Fruit fly (Drosophila melanogaster) whole organism, embryonic: Measurements from ENCODE around the gene CG9961.
A peak's percentile ranks its signal among the peaks of the same experiment; 100 is the strongest.

Experiments used
- Adf1 ChIP-seq: fragments of 200-800 bp; sonication (Bioruptor generic); IDR thresholded peaks from 2 replicates; pipeline ENCODE4 v1.3.6; 2022; ENCODE audit warnings: missing biosample characterization, missing genetic modification characterization
- Asciz ChIP-seq: fragments of 200-800 bp; sonication (Bioruptor generic); optimal IDR thresholded peaks from 2 replicates; lab custom pipeline; 2017; ENCODE audit warnings: missing biosample characterization, mild to moderate bottlenecking, missing genetic modification characterization, missing genetic modification reagents
- Bdp1 ChIP-seq: fragments of 200-800 bp; sonication (Bioruptor generic); optimal IDR thresholded peaks from 3 replicates; lab custom pipeline; 2016; ENCODE audit warnings: missing biosample characterization, missing genetic modification characterization
- CG11696 ChIP-seq: fragments of 200-800 bp; sonication (Bioruptor generic); IDR thresholded peaks from 2 replicates; pipeline ENCODE4 v1.3.6; 2022; ENCODE audit warnings: missing biosample characterization, missing genetic modification characterization
- CG15269 ChIP-seq: fragments of 200-800 bp; sonication (Bioruptor generic); optimal IDR thresholded peaks from 2 replicates; lab custom pipeline; 2018; ENCODE audit warnings: missing biosample characterization, mild to moderate bottlenecking, missing genetic modification characterization, moderate library complexity
- CG15696 ChIP-seq: fragments of 200-800 bp; sonication (Bioruptor generic); optimal IDR thresholded peaks from 2 replicates; lab custom pipeline; 2019; ENCODE audit warnings: missing biosample characterization, mild to moderate bottlenecking, missing genetic modification characterization, moderate library complexity
- CG16813 ChIP-seq: fragments of 200-800 bp; sonication (Bioruptor generic); IDR thresholded peaks from 3 replicates; pipeline ENCODE4 v1.3.6; 2022; ENCODE audit warnings: missing biosample characterization, missing genetic modification characterization; ENCODE audit not compliant: partially characterized antibody
- CG17186 ChIP-seq: fragments of 200-800 bp; sonication (Bioruptor generic); optimal IDR thresholded peaks from 3 replicates; lab custom pipeline; 2017; ENCODE audit warnings: missing biosample characterization, missing genetic modification reagents, missing genetic modification characterization
- CG17359 ChIP-seq: fragments of 200-800 bp; sonication (Bioruptor generic); optimal IDR thresholded peaks from 3 replicates; lab custom pipeline; 2018; ENCODE audit warnings: missing biosample characterization, mild to moderate bottlenecking, missing genetic modification characterization, moderate library complexity
- CG1792 ChIP-seq: fragments of 200-800 bp; sonication (Bioruptor generic); optimal IDR thresholded peaks from 2 replicates; lab custom pipeline; 2016; ENCODE audit warnings: missing biosample characterization, missing genetic modification characterization
- CG18476 ChIP-seq: fragments of 200-800 bp; sonication (Bioruptor generic); optimal IDR thresholded peaks from 2 replicates; lab custom pipeline; 2016; ENCODE audit warnings: missing biosample characterization, mild to moderate bottlenecking, missing genetic modification characterization
- CG31388 ChIP-seq: fragments of 200-800 bp; sonication (Bioruptor generic); optimal IDR thresholded peaks from 2 replicates; lab custom pipeline; 2016; ENCODE audit warnings: missing biosample characterization, missing genetic modification characterization
- CG32532 ChIP-seq: fragments of 200-800 bp; sonication (Bioruptor generic); IDR thresholded peaks from 2 replicates; pipeline ENCODE4 v1.3.6; 2022; ENCODE audit warnings: missing biosample characterization, missing genetic modification characterization
- CG34422 ChIP-seq: fragments of 200-800 bp; sonication (Bioruptor generic); IDR thresholded peaks from 3 replicates; pipeline ENCODE4 v1.3.6; 2022; ENCODE audit warnings: missing biosample characterization, missing genetic modification characterization
- CG3838 ChIP-seq: fragments of 200-800 bp; sonication (Bioruptor generic); optimal IDR thresholded peaks from 3 replicates; lab custom pipeline; 2016; ENCODE audit warnings: missing biosample characterization, missing genetic modification characterization
- CG4282 ChIP-seq: fragments of 200-800 bp; sonication (Bioruptor generic); optimal IDR thresholded peaks from 2 replicates; lab custom pipeline; 2016; ENCODE audit warnings: missing biosample characterization, missing genetic modification characterization
- CG4424 ChIP-seq: fragments of 200-800 bp; sonication (Bioruptor generic); optimal IDR thresholded peaks from 3 replicates; lab custom pipeline; 2016; ENCODE audit warnings: missing biosample characterization, missing genetic modification characterization
- CG4617 ChIP-seq: fragments of 200-800 bp; sonication (Bioruptor generic); optimal IDR thresholded peaks from 3 replicates; lab custom pipeline; 2016; ENCODE audit warnings: missing biosample characterization, missing genetic modification characterization, borderline replicate concordance
- CG5180 ChIP-seq: fragments of 200-800 bp; sonication (Bioruptor generic); optimal IDR thresholded peaks from 3 replicates; lab custom pipeline; 2017; ENCODE audit warnings: missing biosample characterization, missing genetic modification characterization, mild to moderate bottlenecking, moderate library complexity, missing genetic modification reagents
- CG6765 ChIP-seq: fragments of 200-800 bp; sonication (Bioruptor generic); optimal IDR thresholded peaks from 3 replicates; lab custom pipeline; 2017; ENCODE audit warnings: missing biosample characterization, mild to moderate bottlenecking, missing genetic modification characterization
- CG8765 ChIP-seq: fragments of 200-800 bp; sonication (Bioruptor generic); IDR thresholded peaks from 2 replicates; pipeline ENCODE4 v1.3.6; 2022; ENCODE audit warnings: missing biosample characterization, missing genetic modification characterization
- CG9817 ChIP-seq: fragments of 200-800 bp; sonication (Bioruptor generic); optimal IDR thresholded peaks from 2 replicates; lab custom pipeline; 2018; ENCODE audit warnings: missing biosample characterization, mild to moderate bottlenecking, missing genetic modification characterization, moderate library complexity
- Dbx ChIP-seq: fragments of 200-800 bp; sonication (Bioruptor generic); IDR thresholded peaks from 3 replicates; pipeline ENCODE4 v1.3.6; 2022; ENCODE audit warnings: missing biosample characterization, missing genetic modification characterization
- Dfd ChIP-seq, 2 experiments: fragments of >200 bp; optimal IDR thresholded peaks; 2 replicates each; lab custom pipeline; 2017; ENCODE audit warnings: missing biosample characterization in 2 of 2, missing genetic modification characterization in 2 of 2
- Drgx ChIP-seq: fragments of 200-800 bp; sonication (Bioruptor generic); IDR thresholded peaks from 2 replicates; pipeline ENCODE4 v1.3.6; 2022; ENCODE audit warnings: missing biosample characterization, missing genetic modification characterization
- ERR ChIP-seq: fragments of 200-800 bp; sonication (Bioruptor generic); optimal IDR thresholded peaks from 2 replicates; lab custom pipeline; 2016; ENCODE audit warnings: missing biosample characterization, missing genetic modification characterization
- Fer1 ChIP-seq: fragments of 200-800 bp; sonication (Bioruptor generic); optimal IDR thresholded peaks from 2 replicates; lab custom pipeline; 2017; ENCODE audit warnings: missing biosample characterization, mild to moderate bottlenecking, missing genetic modification characterization
- Hr3 ChIP-seq: fragments of 200-800 bp; sonication (Bioruptor generic); optimal IDR thresholded peaks from 3 replicates; lab custom pipeline; 2016; ENCODE audit warnings: missing biosample characterization, missing genetic modification characterization
- Hr78 ChIP-seq, 2 experiments: fragments of 200-800 bp in 1 of 2; fragments of >200 bp in 1 of 2; sonication (Bioruptor generic) in 1 of 2; optimal IDR thresholded peaks; 2 replicates each; lab custom pipeline; 2017 to 2019; ENCODE audit warnings: missing biosample characterization in 2 of 2, missing genetic modification characterization in 2 of 2, mild to moderate bottlenecking in 1 of 2, moderate library complexity in 1 of 2
- Ravus ChIP-seq: fragments of 200-800 bp; sonication (Bioruptor generic); IDR thresholded peaks from 2 replicates; pipeline ENCODE4 v1.3.6; 2022; ENCODE audit warnings: missing biosample characterization, missing genetic modification characterization
- Side ChIP-seq: fragments of 200-800 bp; sonication (Bioruptor generic); optimal IDR thresholded peaks from 2 replicates; lab custom pipeline; 2016; ENCODE audit warnings: missing biosample characterization, missing genetic modification characterization
- ase ChIP-seq: fragments of 200-800 bp; sonication (Bioruptor generic); IDR thresholded peaks from 3 replicates; pipeline ENCODE4 v1.3.6; 2022; ENCODE audit warnings: missing biosample characterization, missing genetic modification characterization
- ash1 ChIP-seq: fragments of 200-800 bp; sonication (Bioruptor generic); optimal IDR thresholded peaks from 2 replicates; lab custom pipeline; 2018; ENCODE audit warnings: missing biosample characterization, mild to moderate bottlenecking, missing genetic modification characterization
- esg ChIP-seq: fragments of 200-800 bp; sonication (Bioruptor generic); conservative IDR thresholded peaks from 2 replicates; pipeline ENCODE4 v1.3.6; 2022; ENCODE audit warnings: missing biosample characterization, missing genetic modification characterization
- fru ChIP-seq: fragments of >200 bp; optimal IDR thresholded peaks from 2 replicates; lab custom pipeline; 2017
- fu2 ChIP-seq: fragments of 200-800 bp; sonication (Bioruptor generic); optimal IDR thresholded peaks from 2 replicates; lab custom pipeline; 2016; ENCODE audit warnings: missing biosample characterization, missing genetic modification characterization
- grn ChIP-seq: fragments of 200-800 bp; sonication (Bioruptor generic); optimal IDR thresholded peaks from 3 replicates; lab custom pipeline; 2017; ENCODE audit warnings: missing biosample characterization, missing genetic modification characterization
- gsb ChIP-seq: fragments of 200-800 bp; sonication (Bioruptor generic); IDR thresholded peaks from 2 replicates; pipeline ENCODE4 v1.3.6; 2022; ENCODE audit warnings: missing biosample characterization, missing genetic modification characterization
- ham ChIP-seq: fragments of 200-800 bp; sonication (Bioruptor generic); IDR thresholded peaks from 2 replicates; pipeline ENCODE4 v1.3.6; 2022; ENCODE audit warnings: missing biosample characterization, missing genetic modification characterization
- jing ChIP-seq: fragments of 200-800 bp; sonication (Bioruptor generic); optimal IDR thresholded peaks from 2 replicates; lab custom pipeline; 2018; ENCODE audit warnings: missing biosample characterization, mild to moderate bottlenecking, missing genetic modification characterization
- nom ChIP-seq: fragments of 200-800 bp; sonication (Bioruptor generic); optimal IDR thresholded peaks from 2 replicates; lab custom pipeline; 2017; ENCODE audit warnings: missing biosample characterization, missing genetic modification characterization, mild to moderate bottlenecking, moderate library complexity, missing genetic modification reagents
- prd ChIP-seq, 3 experiments: fragments of >200 bp in 2 of 3; fragments of 200-800 bp in 1 of 3; sonication (Bioruptor generic) in 1 of 3; optimal IDR thresholded peaks in 2 of 3; IDR thresholded peaks in 1 of 3; 2 replicates in 2 of 3; 3 replicates in 1 of 3; pipeline versions ENCODE4 v1.3.6 to Lab custom; 2017 to 2022; ENCODE audit warnings: missing biosample characterization in 1 of 3, missing genetic modification characterization in 1 of 3
- sens ChIP-seq: fragments of 200-800 bp; sonication (Bioruptor generic); peaks from one replicate; lab custom pipeline; 2016; ENCODE audit warnings: missing biosample characterization, missing genetic modification characterization
- shn ChIP-seq: fragments of 200-800 bp; sonication (Bioruptor generic); optimal IDR thresholded peaks from 3 replicates; lab custom pipeline; 2016; ENCODE audit warnings: missing biosample characterization, missing genetic modification characterization
- slbo ChIP-seq: fragments of 200-800 bp; sonication (Bioruptor generic); IDR thresholded peaks from 2 replicates; pipeline ENCODE4 v1.3.6; 2022; ENCODE audit warnings: missing biosample characterization, missing genetic modification characterization
- sob ChIP-seq: fragments of 200-800 bp; sonication (Bioruptor generic); IDR thresholded peaks from 2 replicates; pipeline ENCODE4 v1.3.6; 2022; ENCODE audit warnings: missing biosample characterization, missing genetic modification characterization
- sug ChIP-seq: fragments of 200-800 bp; optimal IDR thresholded peaks from 2 replicates; lab custom pipeline; 2019; ENCODE audit warnings: missing biosample characterization, mild to moderate bottlenecking, missing genetic modification characterization, moderate library complexity
- tgo ChIP-seq: fragments of 200-800 bp; sonication (Bioruptor generic); IDR thresholded peaks from 3 replicates; pipeline ENCODE4 v1.3.6; 2022; ENCODE audit warnings: missing biosample characterization, missing genetic modification characterization
- vnd ChIP-seq: fragments of 200-800 bp; sonication (Bioruptor generic); IDR thresholded peaks from 3 replicates; pipeline ENCODE4 v1.3.6; 2022; ENCODE audit warnings: missing biosample characterization, missing genetic modification characterization; ENCODE audit not compliant: partially characterized antibody

The CG9961 gene

dm6 chr2L:2752460-2753411 lies 8.0 kb upstream of the CG9961 start, which contains the start of gene Pgk (continued):
- TF ChIP-seq CG31388 (GFP tag; lab: Kevin White, UChicago), result no peak
- no peak for TF ChIP-seq ham
- no peak for TF ChIP-seq Dbx (GFP tag; lab: Robert Waterston, UW)
- peak; percentile 46 for TF ChIP-seq CG4424 (GFP tag; lab: Kevin White, UChicago)
- TF ChIP-seq CG18476 (GFP tag; lab: Kevin White, UChicago), result peak; percentile 59
- no peak for TF ChIP-seq CG1792 (GFP tag; lab: Kevin White, UChicago)
- TF ChIP-seq Hr3, result no peak
- peak; percentile 26 for TF ChIP-seq Asciz (GFP tag; lab: Kevin White, UChicago)
- no peak for TF ChIP-seq Side
- TF ChIP-seq esg (GFP tag; lab: Robert Waterston, UW), result no peak
- no peak for TF ChIP-seq ash1 (GFP tag; lab: Kevin White, UChicago)
- no peak for TF ChIP-seq Drgx (GFP tag; lab: Robert Waterston, UW)
- TF ChIP-seq grn, result peak; percentile 5
- TF ChIP-seq slbo (GFP tag; lab: Robert Waterston, UW), result no peak
- peak; percentile 39 for TF ChIP-seq sug (tag; lab: Kevin White, UChicago)
- no peak for TF ChIP-seq CG4282 (GFP tag; lab: Kevin White, UChicago)
- peak; percentile 92 for TF ChIP-seq nom
- peak; percentile 67 for TF ChIP-seq ERR (GFP tag; lab: Kevin White, UChicago)
- no peak for TF ChIP-seq prd (optimal IDR thresholded peaks at IDR 0.05; lab: Kevin White, UChicago)
- TF ChIP-seq prd (GFP tag; IDR thresholded peaks at IDR 0.05; lab: Robert Waterston, UW), result no peak
- TF ChIP-seq CG6765 (GFP tag; lab: Kevin White, UChicago), result peak; percentile 78
- peak; percentile 28 for TF ChIP-seq Bdp1 (GFP tag; lab: Kevin White, UChicago)
- no peak for TF ChIP-seq Hr78 (GFP tag; optimal IDR thresholded peaks at IDR 0.05; lab: Kevin White, UChicago)
- TF ChIP-seq CG15696 (tag; lab: Kevin White, UChicago), result no peak
- TF ChIP-seq CG3838 (GFP tag; lab: Kevin White, UChicago), result peak; percentile 5
- no peak for TF ChIP-seq jing (GFP tag; lab: Kevin White, UChicago)
- no peak for TF ChIP-seq CG34422 (GFP tag; lab: Robert Waterston, UW)
- peak; percentile 83 for TF ChIP-seq Fer1 (GFP tag; lab: Kevin White, UChicago)
- TF ChIP-seq CG9817 (tag; lab: Kevin White, UChicago), result peak; percentile 16
- no peak for TF ChIP-seq Dfd (GFP tag; optimal IDR thresholded peaks at IDR 0.05; lab: Kevin White, UChicago)
- peak; percentile 69 for TF ChIP-seq CG5180 (GFP tag; lab: Kevin White, UChicago)
- no peak for TF ChIP-seq Ravus (GFP tag; lab: Robert Waterston, UW)
- no peak for TF ChIP-seq CG32532 (GFP tag; lab: Robert Waterston, UW)
- TF ChIP-seq sens (GFP tag; lab: Kevin White, UChicago), result peak; percentile 94
- no peak for TF ChIP-seq Adf1 (GFP tag; lab: Robert Waterston, UW)
- TF ChIP-seq sob, result no peak
- TF ChIP-seq CG16813, result no peak
- no peak for TF ChIP-seq CG11696 (GFP tag; lab: Robert Waterston, UW)
- no peak for TF ChIP-seq ase (GFP tag; lab: Robert Waterston, UW)
- peak; percentile 93 for TF ChIP-seq CG17186 (GFP tag; lab: Kevin White, UChicago)
- TF ChIP-seq fru, result no peak
- TF ChIP-seq shn (GFP tag; lab: Kevin White, UChicago), result no peak
- TF ChIP-seq fu2 (GFP tag; lab: Kevin White, UChicago), result no peak
- no peak for TF ChIP-seq CG8765
- TF ChIP-seq gsb, result no peak
- peak; percentile 56 for TF ChIP-seq CG15269 (tag; lab: Kevin White, UChicago)
- peak; percentile 33 for TF ChIP-seq CG17359
- TF ChIP-seq CG4617 (GFP tag; lab: Kevin White, UChicago), result no peak
- TF ChIP-seq vnd (GFP tag; lab: Robert Waterston, UW), result no peak
- TF ChIP-seq tgo (GFP tag; lab: Robert Waterston, UW), result no peak
